Fruit fly (Drosophila melanogaster): Measurements from ENCODE around the gene CG34269.
A peak's percentile ranks its signal among the peaks of the same experiment; 100 is the strongest.

DNA sequence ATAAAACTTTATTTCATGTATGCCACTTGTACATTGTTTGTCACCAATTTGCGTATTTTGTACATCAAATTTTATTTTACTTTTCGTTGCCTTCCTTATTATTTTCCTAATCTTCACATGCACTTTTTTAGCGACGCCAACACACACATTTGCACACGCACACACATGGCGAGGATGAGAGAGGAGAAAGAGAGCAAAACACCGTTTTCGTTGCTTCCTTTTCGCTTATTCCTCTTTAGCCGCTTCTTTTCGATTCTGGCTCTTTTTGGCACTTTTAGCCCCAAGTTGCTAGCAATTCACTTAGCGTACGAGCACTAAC, 11.9 kb downstream of the CG34269 start:
- TF ChIP-seq Ets98B (GFP tag; IDR thresholded peaks at IDR 0.05) = no peak
- no peak for TF ChIP-seq CG9948 (tag; optimal IDR thresholded peaks at IDR 0.05)
- peak; percentile 1 for TF ChIP-seq CG14655 (GFP tag; optimal IDR thresholded peaks at IDR 0.05)

Data from whole organism, pupa.